Fruit fly (Drosophila melanogaster) whole organism, pupa: ENCODE measurements around the gene Srg3.

Source experiments
- CG10348 ChIP-seq: fragments of 200-800 bp; sonication (Bioruptor generic); IDR thresholded peaks from 2 replicates; pipeline ENCODE4 v1.3.6; 2022; ENCODE audit warnings: missing biosample characterization, missing genetic modification characterization
- CG12605 ChIP-seq: fragments of 200-800 bp; sonication (Bioruptor generic); IDR thresholded peaks from 2 replicates; pipeline ENCODE4 v1.3.6; 2022; ENCODE audit warnings: missing biosample characterization, missing genetic modification characterization
- CG13204 ChIP-seq: fragments of 200-800 bp; sonication (Bioruptor generic); optimal IDR thresholded peaks from 2 replicates; lab custom pipeline; 2018; ENCODE audit warnings: missing biosample characterization, mild to moderate bottlenecking, missing genetic modification characterization, moderate library complexity
- CG14655 ChIP-seq: fragments of 200-800 bp; sonication (Bioruptor generic); optimal IDR thresholded peaks from 3 replicates; lab custom pipeline; 2017; ENCODE audit warnings: mild to moderate bottlenecking, missing biosample characterization, missing genetic modification reagents, missing genetic modification characterization
- CG15710 ChIP-seq: fragments of 200-800 bp; sonication (Bioruptor generic); optimal IDR thresholded peaks from 2 replicates; lab custom pipeline; 2018; ENCODE audit warnings: missing biosample characterization, mild to moderate bottlenecking, missing genetic modification characterization, moderate library complexity
- CG17806 ChIP-seq: fragments of 200-800 bp; sonication (Bioruptor generic); optimal IDR thresholded peaks from 2 replicates; lab custom pipeline; 2018; ENCODE audit warnings: missing biosample characterization, mild to moderate bottlenecking, missing genetic modification characterization, moderate library complexity
- CG32121 ChIP-seq: fragments of 200-800 bp; sonication (Bioruptor generic); IDR thresholded peaks from 2 replicates; pipeline ENCODE4 v1.3.6; 2022; ENCODE audit warnings: missing biosample characterization, missing genetic modification characterization
- CG34367 ChIP-seq: fragments of 200-800 bp; sonication (Bioruptor generic); optimal IDR thresholded peaks from 2 replicates; lab custom pipeline; 2018; ENCODE audit warnings: missing biosample characterization, mild to moderate bottlenecking, missing genetic modification characterization
- CG4496 ChIP-seq: fragments of 200-800 bp; sonication (Bioruptor generic); IDR thresholded peaks from 3 replicates; pipeline ENCODE4 v1.3.6; 2022; ENCODE audit warnings: missing biosample characterization, missing genetic modification characterization
- CG8159 ChIP-seq: fragments of 200-800 bp; sonication (Bioruptor generic); optimal IDR thresholded peaks from 3 replicates; lab custom pipeline; 2018; ENCODE audit warnings: missing biosample characterization, mild to moderate bottlenecking, missing genetic modification characterization, moderate library complexity
- CG8301 ChIP-seq: fragments of 200-800 bp; sonication (Bioruptor generic); optimal IDR thresholded peaks from 2 replicates; lab custom pipeline; 2018; ENCODE audit warnings: missing biosample characterization, mild to moderate bottlenecking, missing genetic modification characterization
- CG9948 ChIP-seq: fragments of 200-800 bp; sonication (Bioruptor generic); optimal IDR thresholded peaks from 2 replicates; lab custom pipeline; 2018; ENCODE audit warnings: missing biosample characterization, mild to moderate bottlenecking, missing genetic modification characterization, moderate library complexity
- D1 ChIP-seq: fragments of 200-800 bp; sonication (Bioruptor generic); optimal IDR thresholded peaks from 2 replicates; lab custom pipeline; 2018; ENCODE audit warnings: missing biosample characterization, mild to moderate bottlenecking, missing genetic modification characterization, moderate library complexity
- EcR ChIP-seq: fragments of 200-800 bp; sonication (Bioruptor generic); optimal IDR thresholded peaks from 3 replicates; lab custom pipeline; 2019; ENCODE audit warnings: missing biosample characterization, missing genetic modification characterization, mild to moderate bottlenecking, moderate library complexity, missing genetic modification reagents
- Ets98B ChIP-seq: fragments of 200-800 bp; sonication (Bioruptor generic); IDR thresholded peaks from 2 replicates; pipeline ENCODE4 v1.3.6; 2022; ENCODE audit warnings: missing biosample characterization, missing genetic modification characterization
- Pif1A ChIP-seq: fragments of 200-800 bp; sonication (Bioruptor generic); optimal IDR thresholded peaks from 3 replicates; lab custom pipeline; 2016; ENCODE audit warnings: missing biosample characterization, missing genetic modification characterization
- Pif1B ChIP-seq: fragments of 200-800 bp; sonication (Bioruptor generic); optimal IDR thresholded peaks from 3 replicates; lab custom pipeline; 2016; ENCODE audit warnings: missing biosample characterization, missing genetic modification characterization
- Snoo ChIP-seq: fragments of 200-800 bp; sonication (Bioruptor generic); optimal IDR thresholded peaks from 3 replicates; lab custom pipeline; 2017; ENCODE audit warnings: missing biosample characterization, mild to moderate bottlenecking, missing genetic modification characterization, inconsistent platforms
- fd96Ca ChIP-seq: fragments of 200-800 bp; sonication (Bioruptor generic); IDR thresholded peaks from 3 replicates; pipeline ENCODE4 v1.3.6; 2022; ENCODE audit warnings: missing biosample characterization, missing genetic modification characterization
- gl ChIP-seq: fragments of 200-800 bp; sonication (Bioruptor generic); optimal IDR thresholded peaks from 2 replicates; lab custom pipeline; 2018; ENCODE audit warnings: missing biosample characterization, mild to moderate bottlenecking, missing genetic modification characterization
- rn ChIP-seq: fragments of 200-800 bp; sonication (Bioruptor generic); IDR thresholded peaks from 2 replicates; pipeline ENCODE4 v1.3.6; 2022; ENCODE audit warnings: missing biosample characterization, missing genetic modification characterization

Gene Srg3

dm6 chr3L:9435831-9436230 lies 7.2 kb upstream of the Srg3 start:
- TF ChIP-seq CG8159 (tag; lab: Kevin White, UChicago), result no peak
- TF ChIP-seq D1 (tag; lab: Kevin White, UChicago), result no peak
- TF ChIP-seq gl (tag; lab: Kevin White, UChicago), result no peak
- no peak for TF ChIP-seq CG4496 (GFP tag; lab: Robert Waterston, UW)
- TF ChIP-seq CG17806, result no peak
- TF ChIP-seq CG10348, result no peak
- no peak for TF ChIP-seq CG14655
- no peak for TF ChIP-seq fd96Ca (GFP tag; lab: Robert Waterston, UW)
- no peak for TF ChIP-seq Ets98B (GFP tag; lab: Robert Waterston, UW)
- TF ChIP-seq CG13204 (GFP tag; lab: Kevin White, UChicago), result no peak
- TF ChIP-seq Pif1B, result no peak
- TF ChIP-seq CG32121 (GFP tag; lab: Robert Waterston, UW), result no peak
- TF ChIP-seq EcR, result no peak
- TF ChIP-seq Pif1A (GFP tag; lab: Kevin White, UChicago), result no peak
- TF ChIP-seq CG15710, result no peak
- TF ChIP-seq rn (GFP tag; lab: Robert Waterston, UW), result no peak
- TF ChIP-seq Snoo, result no peak
- TF ChIP-seq CG9948 (tag; lab: Kevin White, UChicago), result no peak

DNA sequence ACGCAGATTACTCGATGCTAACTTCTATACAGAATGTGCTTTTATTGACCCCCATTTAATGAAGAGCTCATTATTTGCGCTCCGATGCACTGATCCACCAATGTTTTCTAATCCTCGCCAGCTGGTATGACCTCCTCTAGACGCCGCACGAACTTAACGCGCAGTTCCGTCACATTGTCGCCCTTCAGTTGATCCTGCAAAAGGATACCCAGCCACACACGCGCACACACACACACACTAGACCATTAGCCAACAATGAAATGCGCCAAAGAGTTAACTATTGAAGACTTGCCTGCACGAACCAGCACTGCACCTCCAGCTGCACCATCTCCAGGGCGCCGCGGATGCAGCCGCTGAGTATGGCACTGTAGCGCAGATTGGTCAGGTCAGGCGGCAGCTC lies 4.2 kb upstream of the Srg3 start:
- TF ChIP-seq CG12605 (GFP tag; lab: Robert Waterston, UW) (no peak), Snoo (no peak), rn (GFP tag; lab: Robert Waterston, UW) (no peak), fd96Ca (GFP tag; lab: Robert Waterston, UW) (no peak), CG14655 (no peak), EcR (no peak)

DNA sequence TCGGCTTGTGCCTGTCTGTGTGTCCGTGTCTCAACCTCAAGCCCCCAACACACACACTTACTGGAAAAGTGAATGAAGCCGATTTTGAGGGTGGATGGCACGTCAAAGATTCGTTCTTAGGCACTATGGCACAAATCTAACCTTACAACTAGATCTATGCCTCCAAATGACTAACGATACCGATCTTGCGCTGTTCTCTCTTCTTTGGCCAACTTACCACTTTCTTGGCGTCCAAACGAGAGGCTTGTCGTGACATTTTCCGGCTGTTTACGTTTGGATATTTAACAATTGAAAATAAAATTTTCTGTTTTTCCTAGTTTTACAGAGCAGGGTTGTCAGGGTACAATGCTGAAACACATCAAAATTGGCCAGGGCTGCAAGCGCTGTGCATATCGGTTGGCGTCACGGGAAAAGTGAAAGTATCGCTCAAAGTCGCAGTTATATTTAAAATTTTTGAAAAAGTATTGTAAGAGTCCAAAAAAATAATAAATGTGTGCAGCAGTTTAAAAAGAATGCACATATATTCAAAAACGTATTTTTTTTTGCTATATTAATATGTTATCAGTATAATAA lies 1.0 kb upstream of the Srg3 start, which contains the start of the genes Bet3 and Nf-YA:
Gene Bet3 (minus strand): TSS at position 361 of the 573 bp plus-strand sequence.
Gene Nf-YA (minus strand): TSS at position 361 of the 573 bp plus-strand sequence.
- TF ChIP-seq Snoo, result peak; percentile 53
- peak; percentile 54; the same call in 1 of the 3 replicates for TF ChIP-seq fd96Ca (GFP tag; lab: Robert Waterston, UW)
- peak; percentile 49 for TF ChIP-seq CG15710
- no peak for TF ChIP-seq CG34367
- peak; percentile 88 for TF ChIP-seq D1 (tag; lab: Kevin White, UChicago)
- TF ChIP-seq CG4496 (GFP tag; lab: Robert Waterston, UW), result peak; percentile 56; the same call in 1 of the 3 replicates
- no peak for TF ChIP-seq Pif1A (GFP tag; lab: Kevin White, UChicago)
- TF ChIP-seq Ets98B (GFP tag; lab: Robert Waterston, UW), result peak; percentile 27

DNA sequence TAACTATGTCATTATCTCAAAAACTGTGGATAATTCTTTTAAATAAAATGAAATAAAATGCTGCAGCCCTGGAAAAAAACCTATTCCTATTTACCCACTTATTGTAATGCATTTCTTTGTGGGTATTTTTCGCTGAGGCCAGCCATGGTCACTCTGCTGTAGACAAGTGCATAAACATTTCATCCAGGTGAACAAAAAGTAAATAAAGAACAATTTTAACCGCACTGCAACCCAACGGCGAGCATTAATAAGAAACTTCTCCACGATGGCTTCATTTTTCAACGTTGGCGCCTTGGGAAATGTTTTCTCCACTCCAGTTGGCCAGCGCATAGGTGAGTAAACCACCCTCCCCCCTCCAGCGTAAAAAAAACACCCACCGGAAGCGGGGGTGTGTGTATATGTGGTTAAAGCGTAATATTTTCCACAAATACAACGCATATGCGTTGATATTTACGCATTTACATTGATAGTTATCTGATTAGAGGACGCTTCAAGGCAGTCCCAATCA lies 3.8 kb downstream of the Srg3 start, which contains the start of gene CG3529:
Gene CG3529 (plus strand): TSS at position 134 of the 508 bp plus-strand sequence.
- 0 out of 2 replicates have a peak, but pooled peaks have one; percentile 15 for TF ChIP-seq Ets98B (GFP tag; lab: Robert Waterston, UW)
- peak; percentile 33 for TF ChIP-seq CG15710
- TF ChIP-seq CG32121 (GFP tag; lab: Robert Waterston, UW), result 0 out of 2 replicates have a peak, but pooled peaks have one; percentile 22
- TF ChIP-seq CG4496 (GFP tag; lab: Robert Waterston, UW), result no peak
- no peak for TF ChIP-seq CG34367
- no peak for TF ChIP-seq CG9948 (tag; lab: Kevin White, UChicago)
- peak; percentile 29 for TF ChIP-seq EcR

- peak; percentile 5; the same call in 1 of the 2 replicates for TF ChIP-seq Ets98B (GFP tag; lab: Robert Waterston, UW)
- no peak for TF ChIP-seq CG13204 (GFP tag; lab: Kevin White, UChicago)
- TF ChIP-seq CG4496 (GFP tag; lab: Robert Waterston, UW), result 0 out of 3 replicates have a peak, but pooled peaks have one; percentile 37
- TF ChIP-seq CG8159 (tag; lab: Kevin White, UChicago), result no peak
- TF ChIP-seq gl (tag; lab: Kevin White, UChicago), result no peak
- no peak for TF ChIP-seq D1 (tag; lab: Kevin White, UChicago)
- peak; percentile 23; the same call in 1 of the 2 replicates for TF ChIP-seq CG12605 (GFP tag; lab: Robert Waterston, UW)
- no peak for TF ChIP-seq CG9948 (tag; lab: Kevin White, UChicago)
- 0 out of 3 replicates have a peak, but pooled peaks have one; percentile 27 for TF ChIP-seq fd96Ca (GFP tag; lab: Robert Waterston, UW)
- 0 out of 2 replicates have a peak, but pooled peaks have one; percentile 7 for TF ChIP-seq CG32121 (GFP tag; lab: Robert Waterston, UW)
- TF ChIP-seq EcR, result no peak
These were observed 4.3 kb downstream of the Srg3 start for dm6 chr3L:9447239-9447777.

DNA sequence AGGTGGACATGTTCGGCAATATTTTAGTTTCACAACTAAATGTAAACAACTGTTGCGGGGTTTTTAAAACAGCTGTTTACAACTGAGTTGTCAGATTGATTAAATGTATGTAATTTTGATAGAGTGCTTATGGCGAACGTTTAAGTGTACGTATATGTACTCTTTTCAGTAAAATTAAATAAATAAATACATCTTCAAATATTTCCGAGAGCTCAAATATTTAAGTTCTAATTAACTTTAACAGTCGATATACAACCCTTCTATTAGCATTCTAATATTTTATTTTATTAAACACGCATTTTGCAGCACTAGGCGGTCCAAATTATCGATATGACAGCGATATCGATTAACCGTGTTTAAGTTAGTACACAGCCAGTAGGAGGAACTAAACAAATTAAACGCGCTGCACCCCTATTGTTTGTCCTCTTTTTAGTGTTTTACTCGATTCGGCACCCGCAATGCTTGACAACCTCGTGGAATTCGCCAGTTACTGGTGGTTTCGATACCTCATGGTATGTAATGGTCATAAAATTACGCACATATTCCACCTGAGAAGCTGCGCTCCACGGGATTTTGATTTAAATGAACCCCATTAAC lies 8.6 kb downstream of the Srg3 start, which contains the start of the genes CG3448 and ghi:
Gene CG3448 (minus strand): TSS at position 51 of the 597 bp plus-strand sequence.
Gene ghi (plus strand): TSS at position 355 of the 597 bp plus-strand sequence.
- TF ChIP-seq CG8159 (tag; lab: Kevin White, UChicago) (peak; percentile 67), Pif1B (peak; percentile 50), CG15710 (peak; percentile 20), CG9948 (tag; lab: Kevin White, UChicago) (peak; percentile 44), D1 (tag; lab: Kevin White, UChicago) (no peak), gl (tag; lab: Kevin White, UChicago) (peak; percentile 22), rn (GFP tag; lab: Robert Waterston, UW) (0 out of 2 replicates have a peak, but pooled peaks have one; percentile 11), Ets98B (GFP tag; lab: Robert Waterston, UW) (peak; percentile 51), CG17806 (peak; percentile 52), CG4496 (GFP tag; lab: Robert Waterston, UW) (peak; percentile 68; the same call in 2 of the 3 replicates), EcR (no peak), fd96Ca (GFP tag; lab: Robert Waterston, UW) (no peak), Pif1A (GFP tag; lab: Kevin White, UChicago) (peak; percentile 62), CG8301 (tag; lab: Kevin White, UChicago) (peak; percentile 45), Snoo (peak; percentile 46), CG32121 (GFP tag; lab: Robert Waterston, UW) (peak; percentile 51; the same call in 1 of the 2 replicates), CG14655 (no peak)
